Fruit fly (Drosophila melanogaster) whole organism, embryonic: ENCODE results near the gene CG3513.

Experiments
- Bgb ChIP-seq: fragments of 200-800 bp; sonication (Bioruptor generic); IDR thresholded peaks from 2 replicates; pipeline ENCODE4 v1.3.6; 2022; ENCODE audit warnings: missing biosample characterization, missing genetic modification characterization; ENCODE audit not compliant: partially characterized antibody
- CG11456 ChIP-seq: fragments of 200-800 bp; sonication (Bioruptor generic); IDR thresholded peaks from 3 replicates; pipeline ENCODE4 v1.3.6; 2022; ENCODE audit warnings: missing biosample characterization, missing genetic modification characterization
- CG11504 ChIP-seq: fragments of 200-800 bp; sonication (Bioruptor generic); optimal IDR thresholded peaks from 3 replicates; lab custom pipeline; 2019; ENCODE audit warnings: missing biosample characterization, mild to moderate bottlenecking, missing genetic modification characterization, moderate library complexity
- CG11695 ChIP-seq: fragments of 200-800 bp; sonication (Bioruptor generic); IDR thresholded peaks from 3 replicates; pipeline ENCODE4 v1.3.6; 2022; ENCODE audit warnings: missing biosample characterization, missing genetic modification characterization
- CG13894 ChIP-seq: fragments of 200-800 bp; sonication (Bioruptor generic); optimal IDR thresholded peaks from 3 replicates; lab custom pipeline; 2018; ENCODE audit warnings: missing biosample characterization, mild to moderate bottlenecking, missing genetic modification characterization, moderate library complexity
- CG15269 ChIP-seq: fragments of 200-800 bp; sonication (Bioruptor generic); optimal IDR thresholded peaks from 2 replicates; lab custom pipeline; 2018; ENCODE audit warnings: missing biosample characterization, mild to moderate bottlenecking, missing genetic modification characterization, moderate library complexity
- CG17568 ChIP-seq: fragments of 200-800 bp; sonication (Bioruptor generic); optimal IDR thresholded peaks from 2 replicates; lab custom pipeline; 2018; ENCODE audit warnings: missing biosample characterization, mild to moderate bottlenecking, missing genetic modification characterization, moderate library complexity
- CG17612 ChIP-seq: fragments of 200-800 bp; sonication (Bioruptor generic); IDR thresholded peaks from 2 replicates; pipeline ENCODE4 v1.3.6; 2022; ENCODE audit warnings: missing biosample characterization, missing genetic modification characterization
- CG18599 ChIP-seq: fragments of 200-800 bp; sonication (Bioruptor generic); optimal IDR thresholded peaks from 3 replicates; lab custom pipeline; 2017; ENCODE audit warnings: missing biosample characterization, missing genetic modification characterization, mild to moderate bottlenecking, moderate library complexity, missing genetic modification reagents
- CG42726 ChIP-seq: fragments of 200-800 bp; sonication (Bioruptor generic); IDR thresholded peaks from 2 replicates; pipeline ENCODE4 v1.3.6; 2022; ENCODE audit warnings: missing biosample characterization, missing genetic modification characterization; ENCODE audit not compliant: partially characterized antibody
- CG4424 ChIP-seq: fragments of 200-800 bp; sonication (Bioruptor generic); optimal IDR thresholded peaks from 3 replicates; lab custom pipeline; 2016; ENCODE audit warnings: missing biosample characterization, missing genetic modification characterization
- CG5245 ChIP-seq: fragments of 200-800 bp; sonication (Bioruptor generic); optimal IDR thresholded peaks from 3 replicates; lab custom pipeline; 2016; ENCODE audit warnings: missing biosample characterization, missing genetic modification characterization
- CG6791 ChIP-seq: fragments of 200-800 bp; sonication (Bioruptor generic); IDR thresholded peaks from 3 replicates; pipeline ENCODE4 v1.3.6; 2022; ENCODE audit warnings: missing biosample characterization, missing genetic modification characterization; ENCODE audit not compliant: partially characterized antibody
- CG7271 ChIP-seq: fragments of 200-800 bp; sonication (Bioruptor generic); optimal IDR thresholded peaks from 2 replicates; lab custom pipeline; 2018; ENCODE audit warnings: missing biosample characterization, mild to moderate bottlenecking, missing genetic modification characterization, moderate library complexity
- CG7745 ChIP-seq: fragments of 200-800 bp; sonication (Bioruptor generic); optimal IDR thresholded peaks from 2 replicates; lab custom pipeline; 2018; ENCODE audit warnings: missing biosample characterization, mild to moderate bottlenecking, missing genetic modification characterization, moderate library complexity
- CG7963 ChIP-seq: fragments of 200-800 bp; sonication (Bioruptor generic); IDR thresholded peaks from 3 replicates; pipeline ENCODE4 v1.3.6; 2022; ENCODE audit warnings: missing biosample characterization, missing genetic modification characterization; ENCODE audit not compliant: partially characterized antibody
- CG8478 ChIP-seq: fragments of >200 bp; optimal IDR thresholded peaks from 2 replicates; lab custom pipeline; 2018
- Camta ChIP-seq: fragments of 200-800 bp; sonication (Bioruptor generic); optimal IDR thresholded peaks from 2 replicates; lab custom pipeline; 2016; ENCODE audit warnings: missing biosample characterization, missing genetic modification characterization
- Hmx ChIP-seq: fragments of 200-800 bp; sonication (Bioruptor generic); optimal IDR thresholded peaks from 2 replicates; lab custom pipeline; 2016; ENCODE audit warnings: missing biosample characterization, missing genetic modification characterization
- Hr39 ChIP-seq: fragments of >200 bp; optimal IDR thresholded peaks from 2 replicates; lab custom pipeline; 2017
- Lim3 ChIP-seq: fragments of 200-800 bp; sonication (Bioruptor generic); IDR thresholded peaks from 2 replicates; pipeline ENCODE4 v1.3.6; 2022; ENCODE audit warnings: missing biosample characterization, missing genetic modification characterization
- Med ChIP-seq: fragments of 200-800 bp; sonication (Bioruptor generic); peaks from one replicate; lab custom pipeline; 2016; ENCODE audit warnings: missing biosample characterization, missing genetic modification characterization, mild to moderate bottlenecking, inconsistent platforms, moderate library complexity
- Opbp ChIP-seq: fragments of 200-800 bp; sonication (Bioruptor generic); IDR thresholded peaks from 3 replicates; pipeline ENCODE4 v1.3.6; 2022; ENCODE audit warnings: missing biosample characterization, missing genetic modification characterization; ENCODE audit not compliant: partially characterized antibody
- PHDP ChIP-seq: fragments of 200-800 bp; sonication (Bioruptor generic); optimal IDR thresholded peaks from 3 replicates; lab custom pipeline; 2018; ENCODE audit warnings: missing biosample characterization, mild to moderate bottlenecking, missing genetic modification characterization, moderate library complexity
- Poxn ChIP-seq: fragments of 200-800 bp; sonication (Bioruptor generic); IDR thresholded peaks from 2 replicates; pipeline ENCODE4 v1.3.6; 2022; ENCODE audit warnings: missing biosample characterization, missing genetic modification characterization
- Scr ChIP-seq: fragments of 200-800 bp; sonication (Bioruptor generic); IDR thresholded peaks from 2 replicates; pipeline ENCODE4 v1.3.6; 2022; ENCODE audit warnings: missing biosample characterization, missing genetic modification characterization; ENCODE audit not compliant: partially characterized antibody
- Spps ChIP-seq: fragments of 200-800 bp; sonication (Bioruptor generic); optimal IDR thresholded peaks from 2 replicates; lab custom pipeline; 2018; ENCODE audit warnings: missing biosample characterization, mild to moderate bottlenecking, missing genetic modification characterization
- ara ChIP-seq: fragments of 200-800 bp; sonication (Bioruptor generic); IDR thresholded peaks from 2 replicates; pipeline ENCODE4 v1.3.6; 2022; ENCODE audit warnings: missing biosample characterization, missing genetic modification characterization
- chinmo ChIP-seq: fragments of 200-800 bp; sonication (Bioruptor generic); IDR thresholded peaks from 4 replicates; pipeline ENCODE4 v1.3.6; 2022; ENCODE audit warnings: missing biosample characterization, missing genetic modification characterization; ENCODE audit not compliant: partially characterized antibody
- chm ChIP-seq: fragments of 200-800 bp; sonication (Bioruptor generic); IDR thresholded peaks from 2 replicates; pipeline ENCODE4 v1.3.6; 2022; ENCODE audit warnings: missing biosample characterization, missing genetic modification characterization
- crol ChIP-seq: fragments of 200-800 bp; sonication (Bioruptor generic); IDR thresholded peaks from 2 replicates; pipeline ENCODE4 v1.3.6; 2022; ENCODE audit warnings: missing biosample characterization, missing genetic modification characterization
- dmrt11E ChIP-seq: fragments of 200-800 bp; sonication (Bioruptor generic); optimal IDR thresholded peaks from 3 replicates; lab custom pipeline; 2018; ENCODE audit warnings: missing biosample characterization, mild to moderate bottlenecking, missing genetic modification characterization, moderate library complexity
- dysf ChIP-seq: fragments of 200-800 bp; sonication (Bioruptor generic); IDR thresholded peaks from 3 replicates; pipeline ENCODE4 v1.3.6; 2022; ENCODE audit warnings: missing biosample characterization, missing genetic modification characterization
- ems ChIP-seq: fragments of 200-800 bp; sonication (Bioruptor generic); optimal IDR thresholded peaks from 3 replicates; lab custom pipeline; 2016; ENCODE audit warnings: missing biosample characterization, missing genetic modification characterization
- fd102C ChIP-seq: fragments of 200-800 bp; sonication (Bioruptor generic); optimal IDR thresholded peaks from 2 replicates; lab custom pipeline; 2018; ENCODE audit warnings: missing biosample characterization, mild to moderate bottlenecking, missing genetic modification characterization, moderate library complexity
- gce ChIP-seq: fragments of 200-800 bp; sonication (Bioruptor generic); IDR thresholded peaks from 3 replicates; pipeline ENCODE4 v1.3.6; 2022; ENCODE audit warnings: missing biosample characterization, missing genetic modification characterization
- gcm2 ChIP-seq: fragments of 200-800 bp; sonication (Bioruptor generic); optimal IDR thresholded peaks from 2 replicates; lab custom pipeline; 2016; ENCODE audit warnings: missing biosample characterization, missing genetic modification characterization
- gem ChIP-seq: fragments of 200-800 bp; sonication (Bioruptor generic); optimal IDR thresholded peaks from 2 replicates; lab custom pipeline; 2019; ENCODE audit warnings: missing biosample characterization, mild to moderate bottlenecking, missing genetic modification characterization, moderate library complexity
- jigr1 ChIP-seq: fragments of 200-800 bp; sonication (Bioruptor generic); IDR thresholded peaks from 3 replicates; pipeline ENCODE4 v1.3.6; 2022; ENCODE audit warnings: missing biosample characterization, missing genetic modification characterization
- kah ChIP-seq: fragments of 200-800 bp; sonication (Bioruptor generic); optimal IDR thresholded peaks from 2 replicates; lab custom pipeline; 2018; ENCODE audit warnings: missing biosample characterization, mild to moderate bottlenecking, missing genetic modification characterization
- lola ChIP-seq, 3 experiments: fragments of >200 bp in 2 of 3; fragments of 200-800 bp in 1 of 3; sonication (Bioruptor generic) in 1 of 3; optimal IDR thresholded peaks; 2 replicates each; lab custom pipeline; 2017 to 2019; ENCODE audit warnings: missing biosample characterization in 3 of 3, missing genetic modification characterization in 3 of 3, mild to moderate bottlenecking in 1 of 3, moderate library complexity in 1 of 3
- nau ChIP-seq: fragments of 200-800 bp; sonication (Bioruptor generic); optimal IDR thresholded peaks from 3 replicates; lab custom pipeline; 2017; ENCODE audit warnings: missing biosample characterization, mild to moderate bottlenecking, missing genetic modification characterization, missing genetic modification reagents
- nom ChIP-seq: fragments of 200-800 bp; sonication (Bioruptor generic); optimal IDR thresholded peaks from 2 replicates; lab custom pipeline; 2017; ENCODE audit warnings: missing biosample characterization, missing genetic modification characterization, mild to moderate bottlenecking, moderate library complexity, missing genetic modification reagents
- odd ChIP-seq: fragments of 200-800 bp; sonication (Bioruptor generic); optimal IDR thresholded peaks from 2 replicates; lab custom pipeline; 2017; ENCODE audit warnings: missing biosample characterization, mild to moderate bottlenecking, missing genetic modification characterization
- p53 ChIP-seq: fragments of 200-800 bp; sonication (Bioruptor generic); optimal IDR thresholded peaks from 2 replicates; lab custom pipeline; 2016; ENCODE audit warnings: missing biosample characterization, missing genetic modification characterization
- pum ChIP-seq: fragments of 200-800 bp; sonication (Bioruptor generic); optimal IDR thresholded peaks from 2 replicates; lab custom pipeline; 2016; ENCODE audit warnings: missing biosample characterization, missing genetic modification characterization
- pzg ChIP-seq: fragments of 200-800 bp; sonication (Bioruptor generic); optimal IDR thresholded peaks from 3 replicates; lab custom pipeline; 2018; ENCODE audit warnings: missing biosample characterization, mild to moderate bottlenecking, missing genetic modification characterization, moderate library complexity
- sens ChIP-seq: fragments of 200-800 bp; sonication (Bioruptor generic); peaks from one replicate; lab custom pipeline; 2016; ENCODE audit warnings: missing biosample characterization, missing genetic modification characterization
- sna ChIP-seq: fragments of 200-800 bp; sonication (Bioruptor generic); IDR thresholded peaks from 2 replicates; pipeline ENCODE4 v1.3.6; 2022; ENCODE audit warnings: missing biosample characterization, missing genetic modification characterization; ENCODE audit not compliant: partially characterized antibody
- vnd ChIP-seq: fragments of 200-800 bp; sonication (Bioruptor generic); IDR thresholded peaks from 3 replicates; pipeline ENCODE4 v1.3.6; 2022; ENCODE audit warnings: missing biosample characterization, missing genetic modification characterization; ENCODE audit not compliant: partially characterized antibody
- z ChIP-seq: fragments of 200-800 bp; sonication (Bioruptor generic); IDR thresholded peaks from 3 replicates; pipeline ENCODE4 v1.3.6; 2022; ENCODE audit warnings: missing biosample characterization, missing genetic modification characterization

Gene CG3513

dm6 chr2L:3646041-3646440 is 46.9 kb downstream of the CG3513 start (continued):
- TF ChIP-seq Med (GFP tag; lab: Kevin White, UChicago): peak; percentile 78
- TF ChIP-seq dysf (GFP tag; lab: Robert Waterston, UW): no peak
- TF ChIP-seq odd (GFP tag; lab: Kevin White, UChicago): no peak
- TF ChIP-seq CG11504 (tag; lab: Kevin White, UChicago): no peak
- no peak for TF ChIP-seq crol
- TF ChIP-seq gem (tag; lab: Kevin White, UChicago): no peak
- TF ChIP-seq fd102C (GFP tag; lab: Kevin White, UChicago): no peak
- peak; percentile 66 for TF ChIP-seq Bgb
- no peak for TF ChIP-seq Spps (tag; lab: Kevin White, UChicago)
- TF ChIP-seq CG7963 (GFP tag; lab: Robert Waterston, UW): peak; percentile 30; the same call in 1 of the 3 replicates
- no peak for TF ChIP-seq jigr1 (GFP tag; lab: Robert Waterston, UW)
- TF ChIP-seq CG15269: no peak
- TF ChIP-seq CG11695 (GFP tag; lab: Robert Waterston, UW): no peak
- 0 out of 2 replicates have a peak, but pooled peaks have one; percentile 26 for TF ChIP-seq sna (GFP tag; lab: Robert Waterston, UW)
- TF ChIP-seq CG42726 (GFP tag; lab: Robert Waterston, UW): no peak
- TF ChIP-seq Hmx (GFP tag; lab: Kevin White, UChicago): no peak
- peak; percentile 1 for TF ChIP-seq pzg (GFP tag; lab: Kevin White, UChicago)
- no peak for TF ChIP-seq chm (GFP tag; lab: Robert Waterston, UW)
- TF ChIP-seq CG11456 (GFP tag; lab: Robert Waterston, UW): no peak
- no peak for TF ChIP-seq Camta (GFP tag; lab: Kevin White, UChicago)
- TF ChIP-seq gce (GFP tag; lab: Robert Waterston, UW): no peak
- TF ChIP-seq PHDP (tag; lab: Kevin White, UChicago): no peak
- TF ChIP-seq z: no peak
- no peak for TF ChIP-seq nau
- peak; percentile 56 for TF ChIP-seq Scr (GFP tag; lab: Robert Waterston, UW)
- TF ChIP-seq CG8478: no peak
- no peak for TF ChIP-seq CG4424
- no peak for TF ChIP-seq CG7271 (tag; lab: Kevin White, UChicago)
- no peak for TF ChIP-seq kah
- TF ChIP-seq sens (GFP tag; lab: Kevin White, UChicago): no peak
- TF ChIP-seq CG6791 (GFP tag; lab: Robert Waterston, UW): peak; percentile 64; the same call in 2 of the 3 replicates
- no peak for TF ChIP-seq CG17568 (GFP tag; lab: Kevin White, UChicago)
- no peak for TF ChIP-seq CG17612 (GFP tag; lab: Robert Waterston, UW)
- no peak for TF ChIP-seq ems (GFP tag; lab: Kevin White, UChicago)
- TF ChIP-seq dmrt11E (tag; lab: Kevin White, UChicago): no peak
- TF ChIP-seq pum (GFP tag; lab: Kevin White, UChicago): no peak
- no peak for TF ChIP-seq p53 (GFP tag; lab: Kevin White, UChicago)
- TF ChIP-seq Lim3 (GFP tag; lab: Robert Waterston, UW): no peak
- no peak for TF ChIP-seq CG7745 (tag; lab: Kevin White, UChicago)
- 0 out of 3 replicates have a peak, but pooled peaks have one; percentile 45 for TF ChIP-seq Opbp (GFP tag; lab: Robert Waterston, UW)
- no peak for TF ChIP-seq Hr39
- TF ChIP-seq CG18599 (GFP tag; lab: Kevin White, UChicago): no peak
- no peak for TF ChIP-seq ara (GFP tag; lab: Robert Waterston, UW)
- 0 out of 3 replicates have a peak, but pooled peaks have one; percentile 11 for TF ChIP-seq vnd
- TF ChIP-seq CG13894 (tag; lab: Kevin White, UChicago): no peak
- no peak for TF ChIP-seq lola (GFP tag; optimal IDR thresholded peaks at IDR 0.05; lab: Kevin White, UChicago)
- TF ChIP-seq Poxn: no peak
- TF ChIP-seq gcm2 (GFP tag; lab: Kevin White, UChicago): no peak
- TF ChIP-seq CG5245 (GFP tag; lab: Kevin White, UChicago): no peak
- TF ChIP-seq nom (GFP tag; lab: Kevin White, UChicago): no peak
- peak; percentile 76; the same call in 2 of the 4 replicates for TF ChIP-seq chinmo (GFP tag; lab: Robert Waterston, UW)
